Fruit fly (Drosophila melanogaster) whole organism, embryonic: ENCODE results near the gene CG18180.

Experiments
- CG10321 ChIP-seq: fragments of 200-800 bp; sonication (Bioruptor generic); IDR thresholded peaks from 2 replicates; pipeline ENCODE4 v1.3.6; 2022; ENCODE audit warnings: missing biosample characterization, missing genetic modification characterization
- CG10654 ChIP-seq: fragments of 200-800 bp; sonication (Bioruptor generic); optimal IDR thresholded peaks from 2 replicates; lab custom pipeline; 2016; ENCODE audit warnings: missing biosample characterization, missing genetic modification characterization
- CG11398 ChIP-seq: fragments of 200-800 bp; sonication (Bioruptor generic); optimal IDR thresholded peaks from 2 replicates; lab custom pipeline; 2016; ENCODE audit warnings: missing biosample characterization, missing genetic modification characterization
- CG11504 ChIP-seq: fragments of 200-800 bp; sonication (Bioruptor generic); optimal IDR thresholded peaks from 3 replicates; lab custom pipeline; 2019; ENCODE audit warnings: missing biosample characterization, mild to moderate bottlenecking, missing genetic modification characterization, moderate library complexity
- CG12744 ChIP-seq: fragments of 200-800 bp; sonication (Bioruptor generic); optimal IDR thresholded peaks from 2 replicates; lab custom pipeline; 2016; ENCODE audit warnings: missing biosample characterization, missing genetic modification characterization
- CG16813 ChIP-seq: fragments of 200-800 bp; sonication (Bioruptor generic); IDR thresholded peaks from 3 replicates; pipeline ENCODE4 v1.3.6; 2022; ENCODE audit warnings: missing biosample characterization, missing genetic modification characterization; ENCODE audit not compliant: partially characterized antibody
- CG17359 ChIP-seq: fragments of 200-800 bp; sonication (Bioruptor generic); optimal IDR thresholded peaks from 3 replicates; lab custom pipeline; 2018; ENCODE audit warnings: missing biosample characterization, mild to moderate bottlenecking, missing genetic modification characterization, moderate library complexity
- CG18011 ChIP-seq: fragments of 200-800 bp; sonication (Bioruptor generic); optimal IDR thresholded peaks from 2 replicates; lab custom pipeline; 2017; ENCODE audit warnings: missing biosample characterization, missing genetic modification characterization, mild to moderate bottlenecking, moderate library complexity, missing genotype
- CG18262 ChIP-seq: fragments of 200-800 bp; optimal IDR thresholded peaks from 3 replicates; lab custom pipeline; 2019; ENCODE audit warnings: missing biosample characterization, mild to moderate bottlenecking, missing genetic modification characterization, moderate library complexity
- CG18476 ChIP-seq: fragments of 200-800 bp; sonication (Bioruptor generic); optimal IDR thresholded peaks from 2 replicates; lab custom pipeline; 2016; ENCODE audit warnings: missing biosample characterization, mild to moderate bottlenecking, missing genetic modification characterization
- CG18764 ChIP-seq: fragments of 200-800 bp; sonication (Bioruptor generic); optimal IDR thresholded peaks from 3 replicates; lab custom pipeline; 2016; ENCODE audit warnings: missing biosample characterization, missing genetic modification characterization
- CG30020 ChIP-seq: fragments of 200-800 bp; optimal IDR thresholded peaks from 2 replicates; lab custom pipeline; 2019; ENCODE audit warnings: missing biosample characterization, mild to moderate bottlenecking, missing genetic modification characterization, moderate library complexity
- CG32532 ChIP-seq: fragments of 200-800 bp; sonication (Bioruptor generic); IDR thresholded peaks from 2 replicates; pipeline ENCODE4 v1.3.6; 2022; ENCODE audit warnings: missing biosample characterization, missing genetic modification characterization
- CG32767 ChIP-seq: fragments of 200-800 bp; sonication (Bioruptor generic); IDR thresholded peaks from 2 replicates; pipeline ENCODE4 v1.3.6; 2022; ENCODE audit warnings: missing biosample characterization, missing genetic modification characterization
- CG43689 ChIP-seq: fragments of 200-800 bp; sonication (Bioruptor generic); IDR thresholded peaks from 2 replicates; pipeline ENCODE4 v1.3.6; 2022; ENCODE audit warnings: missing biosample characterization, missing genetic modification characterization
- CG6791 ChIP-seq: fragments of 200-800 bp; sonication (Bioruptor generic); IDR thresholded peaks from 3 replicates; pipeline ENCODE4 v1.3.6; 2022; ENCODE audit warnings: missing biosample characterization, missing genetic modification characterization; ENCODE audit not compliant: partially characterized antibody
- CG7271 ChIP-seq: fragments of 200-800 bp; sonication (Bioruptor generic); optimal IDR thresholded peaks from 2 replicates; lab custom pipeline; 2018; ENCODE audit warnings: missing biosample characterization, mild to moderate bottlenecking, missing genetic modification characterization, moderate library complexity
- CG7372 ChIP-seq: fragments of 200-800 bp; sonication (Bioruptor generic); IDR thresholded peaks from 2 replicates; pipeline ENCODE4 v1.3.6; 2022; ENCODE audit warnings: missing biosample characterization, missing genetic modification characterization
- CG7745 ChIP-seq: fragments of 200-800 bp; sonication (Bioruptor generic); optimal IDR thresholded peaks from 2 replicates; lab custom pipeline; 2018; ENCODE audit warnings: missing biosample characterization, mild to moderate bottlenecking, missing genetic modification characterization, moderate library complexity
- CG7963 ChIP-seq: fragments of 200-800 bp; sonication (Bioruptor generic); IDR thresholded peaks from 3 replicates; pipeline ENCODE4 v1.3.6; 2022; ENCODE audit warnings: missing biosample characterization, missing genetic modification characterization; ENCODE audit not compliant: partially characterized antibody
- CG8359 ChIP-seq: fragments of 200-800 bp; sonication (Bioruptor generic); optimal IDR thresholded peaks from 2 replicates; lab custom pipeline; 2017; ENCODE audit warnings: missing biosample characterization, mild to moderate bottlenecking, missing genetic modification characterization, borderline replicate concordance
- CG9876 ChIP-seq: fragments of 200-800 bp; sonication (Bioruptor generic); optimal IDR thresholded peaks from 2 replicates; lab custom pipeline; 2016; ENCODE audit warnings: missing biosample characterization, missing genetic modification characterization
- Dad ChIP-seq: fragments of 200-800 bp; sonication (Bioruptor generic); optimal IDR thresholded peaks from 3 replicates; lab custom pipeline; 2016; ENCODE audit warnings: missing biosample characterization, missing genetic modification characterization
- Deaf1 ChIP-seq: fragments of 200-800 bp; optimal IDR thresholded peaks from 3 replicates; lab custom pipeline; 2019; ENCODE audit warnings: missing biosample characterization, mild to moderate bottlenecking, missing genetic modification characterization, moderate library complexity
- Doc2 ChIP-seq: fragments of 200-800 bp; sonication (Bioruptor generic); IDR thresholded peaks from 2 replicates; pipeline ENCODE4 v1.3.6; 2022; ENCODE audit warnings: missing biosample characterization, missing genetic modification characterization
- HLHmδ ChIP-seq: fragments of 200-800 bp; sonication (Bioruptor generic); optimal IDR thresholded peaks from 2 replicates; lab custom pipeline; 2018; ENCODE audit warnings: missing biosample characterization, mild to moderate bottlenecking, missing genetic modification characterization, moderate library complexity
- Hmr ChIP-seq: fragments of 200-800 bp; sonication (Bioruptor generic); optimal IDR thresholded peaks from 3 replicates; lab custom pipeline; 2017; ENCODE audit warnings: mild to moderate bottlenecking, missing biosample characterization, missing genetic modification reagents, missing genetic modification characterization
- Kr ChIP-seq: fragments of 200-800 bp; sonication (Bioruptor generic); optimal IDR thresholded peaks from 2 replicates; lab custom pipeline; 2017; ENCODE audit warnings: missing biosample characterization, mild to moderate bottlenecking, missing genetic modification characterization
- Lim3 ChIP-seq: fragments of 200-800 bp; sonication (Bioruptor generic); IDR thresholded peaks from 2 replicates; pipeline ENCODE4 v1.3.6; 2022; ENCODE audit warnings: missing biosample characterization, missing genetic modification characterization
- al ChIP-seq: fragments of 200-800 bp; sonication (Bioruptor generic); IDR thresholded peaks from 2 replicates; pipeline ENCODE4 v1.3.6; 2022; ENCODE audit warnings: missing biosample characterization, missing genetic modification characterization
- bigmax ChIP-seq: fragments of 200-800 bp; sonication (Bioruptor generic); optimal IDR thresholded peaks from 2 replicates; lab custom pipeline; 2018; ENCODE audit warnings: missing biosample characterization, mild to moderate bottlenecking, missing genetic modification characterization
- btn ChIP-seq: fragments of 200-800 bp; sonication (Bioruptor generic); optimal IDR thresholded peaks from 2 replicates; lab custom pipeline; 2016; ENCODE audit warnings: missing biosample characterization, missing genetic modification characterization
- corto ChIP-seq: fragments of 200-800 bp; sonication (Bioruptor generic); optimal IDR thresholded peaks from 2 replicates; lab custom pipeline; 2016; ENCODE audit warnings: missing biosample characterization, mild to moderate bottlenecking, missing genetic modification characterization, moderate library complexity
- croc ChIP-seq: fragments of 200-800 bp; sonication (Bioruptor generic); conservative IDR thresholded peaks from 3 replicates; pipeline ENCODE4 v1.3.6; 2022; ENCODE audit warnings: missing biosample characterization, missing genetic modification characterization
- disco-r ChIP-seq: fragments of 200-800 bp; sonication (Bioruptor generic); optimal IDR thresholded peaks from 2 replicates; lab custom pipeline; 2016; ENCODE audit warnings: missing biosample characterization, missing genetic modification characterization
- fd64A ChIP-seq: fragments of 200-800 bp; sonication (Bioruptor generic); optimal IDR thresholded peaks from 3 replicates; lab custom pipeline; 2018; ENCODE audit warnings: missing biosample characterization, mild to moderate bottlenecking, missing genetic modification characterization
- ham ChIP-seq: fragments of 200-800 bp; sonication (Bioruptor generic); IDR thresholded peaks from 2 replicates; pipeline ENCODE4 v1.3.6; 2022; ENCODE audit warnings: missing biosample characterization, missing genetic modification characterization
- inv ChIP-seq: fragments of 200-800 bp; sonication (Bioruptor generic); IDR thresholded peaks from 2 replicates; pipeline ENCODE4 v1.3.6; 2022; ENCODE audit warnings: missing biosample characterization, missing genetic modification characterization; ENCODE audit not compliant: partially characterized antibody
- ken ChIP-seq: fragments of 200-800 bp; sonication (Bioruptor generic); IDR thresholded peaks from 3 replicates; pipeline ENCODE4 v1.3.6; 2022; ENCODE audit warnings: missing biosample characterization, missing genetic modification characterization
- mld ChIP-seq: fragments of 200-800 bp; sonication (Bioruptor generic); IDR thresholded peaks from 3 replicates; pipeline ENCODE4 v1.3.6; 2022; ENCODE audit warnings: missing biosample characterization, missing genetic modification characterization; ENCODE audit not compliant: partially characterized antibody
- scrt ChIP-seq: fragments of 200-800 bp; sonication (Bioruptor generic); optimal IDR thresholded peaks from 2 replicates; lab custom pipeline; 2018; ENCODE audit warnings: missing biosample characterization, mild to moderate bottlenecking, missing genetic modification characterization, moderate library complexity
- sens ChIP-seq: fragments of 200-800 bp; sonication (Bioruptor generic); peaks from one replicate; lab custom pipeline; 2016; ENCODE audit warnings: missing biosample characterization, missing genetic modification characterization
- sisA ChIP-seq: fragments of 200-800 bp; sonication (Bioruptor generic); IDR thresholded peaks from 2 replicates; pipeline ENCODE4 v1.3.6; 2022; ENCODE audit warnings: missing biosample characterization, missing genetic modification characterization
- slbo ChIP-seq: fragments of 200-800 bp; sonication (Bioruptor generic); IDR thresholded peaks from 2 replicates; pipeline ENCODE4 v1.3.6; 2022; ENCODE audit warnings: missing biosample characterization, missing genetic modification characterization
- sr ChIP-seq: fragments of 200-800 bp; sonication (Bioruptor generic); IDR thresholded peaks from 3 replicates; pipeline ENCODE4 v1.3.6; 2022; ENCODE audit warnings: missing biosample characterization, missing genetic modification characterization
- ssp ChIP-seq: fragments of 200-800 bp; sonication (Bioruptor generic); IDR thresholded peaks from 2 replicates; pipeline ENCODE4 v1.3.6; 2022; ENCODE audit warnings: missing biosample characterization, missing genetic modification characterization
- stwl ChIP-seq: fragments of 200-800 bp; sonication (Bioruptor generic); optimal IDR thresholded peaks from 3 replicates; lab custom pipeline; 2018; ENCODE audit warnings: missing biosample characterization, mild to moderate bottlenecking, missing genetic modification characterization, moderate library complexity
- twi ChIP-seq: fragments of 200-800 bp; optimal IDR thresholded peaks from 2 replicates; lab custom pipeline; 2019; ENCODE audit warnings: missing biosample characterization, mild to moderate bottlenecking, missing genetic modification characterization, moderate library complexity
- tx ChIP-seq: fragments of 200-800 bp; sonication (Bioruptor generic); optimal IDR thresholded peaks from 2 replicates; lab custom pipeline; 2016; ENCODE audit warnings: missing biosample characterization, missing genetic modification characterization
- zf30C ChIP-seq: fragments of 200-800 bp; sonication (Bioruptor generic); optimal IDR thresholded peaks from 3 replicates; lab custom pipeline; 2018; ENCODE audit warnings: missing biosample characterization, mild to moderate bottlenecking, missing genetic modification characterization

Gene CG18180

DNA sequence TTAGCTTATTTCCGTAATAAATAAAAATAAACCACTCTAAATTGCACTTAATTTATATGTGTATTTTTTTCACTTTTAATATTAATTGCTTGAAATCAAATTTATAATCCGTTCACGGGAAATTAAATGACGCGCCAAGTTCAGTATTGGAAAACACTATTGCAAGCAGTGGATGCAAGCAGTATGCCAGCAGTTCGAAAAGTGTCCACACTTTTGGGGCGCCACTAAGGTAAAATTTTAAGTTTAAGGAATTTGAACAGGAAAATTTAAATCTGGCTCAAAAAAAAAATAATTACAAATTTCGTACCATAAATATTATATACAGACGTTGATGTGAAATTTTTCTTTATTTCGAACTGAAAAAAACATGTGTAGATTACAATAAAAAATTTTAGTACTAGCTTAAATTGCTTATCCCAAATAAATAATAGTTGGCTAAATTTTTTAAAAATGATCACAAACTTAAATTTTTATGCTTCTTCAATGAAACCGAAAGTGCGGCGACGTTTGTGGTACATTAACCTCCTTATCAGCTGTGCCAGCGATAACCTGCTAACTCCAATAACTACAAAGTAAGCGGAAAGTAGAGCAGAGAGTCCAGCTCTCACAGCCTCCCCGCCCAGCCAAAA is 26.7 kb upstream of the CG18180 start (continued):
- no peak for TF ChIP-seq CG10321 (GFP tag; lab: Robert Waterston, UW)
- TF ChIP-seq tx (GFP tag; lab: Kevin White, UChicago): no peak
- no peak for TF ChIP-seq Kr (GFP tag; lab: Kevin White, UChicago)
- TF ChIP-seq disco-r (GFP tag; lab: Kevin White, UChicago): no peak
- TF ChIP-seq zf30C (GFP tag; lab: Kevin White, UChicago): no peak
- TF ChIP-seq slbo (GFP tag; lab: Robert Waterston, UW): peak; percentile 89
- no peak for TF ChIP-seq CG7271 (tag; lab: Kevin White, UChicago)
- TF ChIP-seq Hmr (GFP tag; lab: Kevin White, UChicago): no peak
- peak; percentile 42; the same call in 1 of the 2 replicates for TF ChIP-seq CG7372
- no peak for TF ChIP-seq CG12744 (GFP tag; lab: Kevin White, UChicago)
- TF ChIP-seq CG30020 (tag; lab: Kevin White, UChicago): no peak
- TF ChIP-seq Deaf1: no peak
- TF ChIP-seq sisA (GFP tag; lab: Robert Waterston, UW): peak; percentile 76
- peak; percentile 69 for TF ChIP-seq CG32532
- no peak for TF ChIP-seq CG18262 (tag; lab: Kevin White, UChicago)
- TF ChIP-seq mld: no peak
- no peak for TF ChIP-seq Lim3 (GFP tag; lab: Robert Waterston, UW)
- TF ChIP-seq croc (GFP tag; lab: Robert Waterston, UW): 0 out of 3 replicates have a peak, but pooled peaks have one; percentile 12
- no peak for TF ChIP-seq fd64A (GFP tag; lab: Kevin White, UChicago)
- no peak for TF ChIP-seq CG11398 (GFP tag; lab: Kevin White, UChicago)
- TF ChIP-seq scrt (GFP tag; lab: Kevin White, UChicago): no peak
- TF ChIP-seq Doc2: no peak
- TF ChIP-seq corto: no peak
- peak; percentile 68; the same call in 2 of the 3 replicates for TF ChIP-seq ken (GFP tag; lab: Robert Waterston, UW)
- TF ChIP-seq CG7745 (tag; lab: Kevin White, UChicago): no peak
- no peak for TF ChIP-seq CG7963 (GFP tag; lab: Robert Waterston, UW)
- TF ChIP-seq CG18476 (GFP tag; lab: Kevin White, UChicago): peak; percentile 37
- no peak for TF ChIP-seq CG11504 (tag; lab: Kevin White, UChicago)
- no peak for TF ChIP-seq twi (tag; lab: Kevin White, UChicago)
- TF ChIP-seq stwl: peak; percentile 91
- peak; percentile 51 for TF ChIP-seq CG17359 (tag; lab: Kevin White, UChicago)
- peak; percentile 30 for TF ChIP-seq Dad (GFP tag; lab: Kevin White, UChicago)
- no peak for TF ChIP-seq CG8359 (GFP tag; lab: Kevin White, UChicago)
- no peak; the same call in 2 of the 3 replicates for TF ChIP-seq CG6791
- no peak for TF ChIP-seq CG18011 (GFP tag; lab: Kevin White, UChicago)
- TF ChIP-seq sens: peak; percentile 58
- no peak for TF ChIP-seq btn
- TF ChIP-seq CG32767 (GFP tag; lab: Robert Waterston, UW): no peak
- TF ChIP-seq CG18764: peak; percentile 59
- peak; percentile 47 for TF ChIP-seq al (GFP tag; lab: Robert Waterston, UW)
- no peak for TF ChIP-seq inv (GFP tag; lab: Robert Waterston, UW)
- TF ChIP-seq ham (GFP tag; lab: Robert Waterston, UW): no peak
- no peak for TF ChIP-seq bigmax (GFP tag; lab: Kevin White, UChicago)
- no peak for TF ChIP-seq sr (GFP tag; lab: Robert Waterston, UW)
- TF ChIP-seq ssp (GFP tag; lab: Robert Waterston, UW): peak; percentile 61
- no peak for TF ChIP-seq CG43689 (GFP tag; lab: Robert Waterston, UW)
- no peak for TF ChIP-seq CG16813 (GFP tag; lab: Robert Waterston, UW)
- no peak for TF ChIP-seq CG10654 (GFP tag; lab: Kevin White, UChicago)
- TF ChIP-seq HLHmδ (GFP tag; lab: Kevin White, UChicago): no peak
- no peak for TF ChIP-seq CG9876 (GFP tag; lab: Kevin White, UChicago)
